Worm (Caenorhabditis elegans): ENCODE data around the gene lgc-40.

DNA sequence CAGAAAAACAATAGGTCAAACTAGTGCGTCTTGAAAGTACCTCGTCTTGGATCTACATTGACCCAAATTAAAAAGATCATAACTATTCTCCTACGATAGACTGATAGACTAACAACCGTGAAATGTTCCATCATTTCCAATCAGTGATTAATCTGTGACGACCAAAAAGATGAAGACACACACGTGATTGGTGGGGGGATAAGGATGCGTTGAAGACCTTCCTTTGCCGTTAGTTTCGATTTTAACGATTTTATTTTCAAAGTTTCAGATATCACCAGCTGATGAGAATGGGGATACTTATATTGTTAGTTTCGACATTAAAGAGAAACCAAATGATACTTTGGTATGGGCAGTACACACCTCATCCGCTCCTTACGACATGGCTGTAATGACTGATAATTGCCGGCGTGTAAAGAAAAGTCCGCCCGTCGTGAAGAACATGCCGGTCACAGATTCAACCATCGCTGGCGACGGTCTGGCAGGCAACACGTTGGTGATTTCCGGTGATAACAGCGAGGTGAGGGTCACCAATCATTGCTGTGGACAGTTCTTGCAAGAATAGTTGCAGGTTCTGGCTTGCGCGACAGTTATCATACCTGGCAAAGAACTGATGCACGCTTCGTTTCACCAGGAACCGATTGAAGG lies 27.1 kb downstream of the lgc-40 start:
- TF ChIP-seq med-1 (GFP tag; optimal IDR thresholded peaks at IDR 0.05; ENCODE audit: insufficient read depth) (no peak), ztf-29 (GFP tag; IDR thresholded peaks at IDR 0.05) (no peak), tab-1 (GFP tag; IDR thresholded peaks at IDR 0.05) (no peak), T22C8.4 (GFP tag; IDR thresholded peaks at IDR 0.05) (no peak), flt-1 (GFP tag; IDR thresholded peaks at IDR 0.05) (no peak), ztf-23 (GFP tag; IDR thresholded peaks at IDR 0.05) (no peak), cog-1 (tag; optimal IDR thresholded peaks at IDR 0.05) (no peak), klf-2 (GFP tag; conservative IDR thresholded peaks at IDR 0.05) (no peak)

All from whole organism, midembryonic.